Worm (Caenorhabditis elegans): ENCODE measurements around the gene R02F2.9.

DNA sequence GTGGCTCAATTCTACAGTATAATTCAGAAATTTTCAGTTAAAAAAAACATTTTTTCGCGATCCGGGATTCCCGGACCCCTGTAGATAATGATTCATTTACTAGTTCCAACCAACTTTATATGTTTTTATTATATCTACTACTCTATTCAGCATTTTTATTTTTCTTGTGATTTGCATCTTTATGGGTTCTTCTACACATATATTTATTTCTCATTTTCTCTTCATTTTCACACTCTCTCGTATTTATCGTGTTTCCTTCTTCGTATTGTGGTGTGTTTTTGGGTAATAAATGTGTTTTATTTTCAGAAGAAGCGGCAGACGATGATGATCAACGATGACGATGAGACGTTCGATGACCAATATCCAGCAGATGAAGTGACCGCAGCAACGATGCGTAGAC, 34.9 kb upstream of the R02F2.9 start, which contains the start of gene F48E8.2:
- TF ChIP-seq mab-9 (GFP tag; IDR thresholded peaks at IDR 0.05): no peak
- TF ChIP-seq sptf-1 (tag; optimal IDR thresholded peaks at IDR 0.05): no peak
- TF ChIP-seq blmp-1 (tag; optimal IDR thresholded peaks at IDR 0.05): no peak
- no peak for TF ChIP-seq egl-27 (tag; optimal IDR thresholded peaks at IDR 0.05)
- TF ChIP-seq lin-35 (GFP tag; optimal IDR thresholded peaks at IDR 0.05): no peak
